Worm (Caenorhabditis elegans): ENCODE results near the gene srsx-16.

Gene srsx-16

DNA sequence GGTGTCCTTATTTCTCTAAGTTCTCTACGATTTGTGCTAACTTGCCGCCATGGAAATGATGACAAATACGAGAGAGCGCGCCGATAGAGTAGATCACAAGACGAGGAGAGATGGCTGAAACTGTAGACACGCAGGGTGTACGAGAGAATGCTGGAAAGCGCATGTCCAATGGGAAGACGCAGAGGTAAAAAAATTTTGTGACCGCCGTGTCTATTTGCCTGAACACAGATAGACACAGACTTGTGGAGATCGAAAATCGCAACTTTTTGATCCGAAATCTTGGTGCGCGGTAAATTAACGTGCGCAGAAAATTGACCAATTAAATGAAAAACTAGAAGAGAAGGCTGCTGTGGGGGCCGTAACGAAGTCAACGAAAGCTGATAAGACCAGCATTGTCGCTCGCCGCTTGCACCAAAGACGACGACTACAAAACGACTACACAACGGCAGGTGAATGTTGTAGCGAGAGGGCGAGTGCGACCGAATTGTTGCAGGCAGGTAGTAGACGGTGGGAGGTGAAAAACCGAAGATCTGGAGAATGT, 37.7 kb upstream of the srsx-16 start (continued):
- TF ChIP-seq snu-23 (GFP tag; optimal IDR thresholded peaks at IDR 0.05) (peak; percentile 93), nhr-19 (GFP tag; conservative IDR thresholded peaks at IDR 0.05) (peak; percentile 80), aly-2 (tag; optimal IDR thresholded peaks at IDR 0.05) (no peak), unc-62 (GFP tag; optimal IDR thresholded peaks at IDR 0.05) (no peak), fkh-8 (tag; optimal IDR thresholded peaks at IDR 0.05) (peak; percentile 83), hlh-17 (GFP tag; optimal IDR thresholded peaks at IDR 0.05; ENCODE audit: borderline replicate concordance) (no peak), nhr-11 (tag; optimal IDR thresholded peaks at IDR 0.05) (peak; percentile 67)

DNA sequence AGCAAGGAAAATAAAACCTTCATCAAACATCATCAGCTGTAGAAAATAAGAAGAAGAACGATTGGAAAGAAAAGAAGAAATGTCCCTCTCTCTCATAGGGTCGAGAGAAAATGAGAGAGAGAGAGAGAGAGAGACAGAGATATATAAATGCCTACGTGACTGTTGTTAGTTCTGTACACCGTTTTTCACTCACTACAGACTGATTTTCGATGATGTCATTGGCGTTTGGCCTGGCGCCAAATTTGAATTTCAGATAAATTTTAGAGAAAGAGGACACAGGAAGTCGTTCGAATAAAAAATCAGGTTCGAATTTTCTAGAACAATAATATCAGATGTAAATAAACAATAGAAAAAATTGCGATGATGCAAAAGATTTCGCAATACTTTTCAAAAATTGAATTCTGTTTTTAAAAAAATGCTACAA, 36.4 kb upstream of the srsx-16 start:
- no peak for TF ChIP-seq unc-130 (tag; optimal IDR thresholded peaks at IDR 0.05)
- TF ChIP-seq nhr-19 (GFP tag; conservative IDR thresholded peaks at IDR 0.05), result peak; percentile 60
- TF ChIP-seq nhr-85 (tag), result peak; percentile 95
- no peak for TF ChIP-seq fkh-8 (tag; optimal IDR thresholded peaks at IDR 0.05)
- TF ChIP-seq egl-13 (tag; optimal IDR thresholded peaks at IDR 0.05), result no peak
- TF ChIP-seq ces-1 (GFP tag; optimal IDR thresholded peaks at IDR 0.05), result no peak
- TF ChIP-seq efl-3 (GFP tag; optimal IDR thresholded peaks at IDR 0.05), result no peak
- no peak for TF ChIP-seq fkh-10 (GFP tag; optimal IDR thresholded peaks at IDR 0.05)
- no peak for TF ChIP-seq aly-2 (tag; optimal IDR thresholded peaks at IDR 0.05)
- TF ChIP-seq zag-1 (tag; optimal IDR thresholded peaks at IDR 0.05), result no peak
- TF ChIP-seq mef-2 (tag; optimal IDR thresholded peaks at IDR 0.05), result no peak
- peak; percentile 80 for TF ChIP-seq mep-1 (tag; optimal IDR thresholded peaks at IDR 0.05)
- no peak for TF ChIP-seq vab-15 (tag; optimal IDR thresholded peaks at IDR 0.05)
- TF ChIP-seq nhr-12 (tag; optimal IDR thresholded peaks at IDR 0.05), result no peak
- TF ChIP-seq lin-13 (GFP tag; optimal IDR thresholded peaks at IDR 0.05), result peak; percentile 47
- TF ChIP-seq swsn-7 (tag; optimal IDR thresholded peaks at IDR 0.05), result peak; percentile 32
- TF ChIP-seq tlp-1 (tag; optimal IDR thresholded peaks at IDR 0.05), result no peak
- no peak for TF ChIP-seq hpl-2 (GFP tag; optimal IDR thresholded peaks at IDR 0.05)
- peak; percentile 59 for TF ChIP-seq blmp-1 (tag; optimal IDR thresholded peaks at IDR 0.05)
- TF ChIP-seq elt-2 (tag; optimal IDR thresholded peaks at IDR 0.05), result no peak
- peak; percentile 79 for TF ChIP-seq snu-23 (GFP tag; optimal IDR thresholded peaks at IDR 0.05)
- TF ChIP-seq efl-1 (optimal IDR thresholded peaks at IDR 0.05), result peak; percentile 30 to 70
- TF ChIP-seq efl-1 (GFP tag; optimal IDR thresholded peaks at IDR 0.05 in 1 of 2), result peak; percentile 74 to 98
- peak; percentile 26 for TF ChIP-seq irx-1 (tag; optimal IDR thresholded peaks at IDR 0.05)
- TF ChIP-seq zip-4 (GFP tag; optimal IDR thresholded peaks at IDR 0.05), result peak; percentile 83
- TF ChIP-seq sptf-1 (tag; optimal IDR thresholded peaks at IDR 0.05), result no peak
- no peak for TF ChIP-seq fos-1 (tag; optimal IDR thresholded peaks at IDR 0.05)
- TF ChIP-seq pqm-1 (tag; optimal IDR thresholded peaks at IDR 0.05), result no peak
- TF ChIP-seq aha-1 (tag; optimal IDR thresholded peaks at IDR 0.05), result peak; percentile 93
- TF ChIP-seq nhr-47 (tag; optimal IDR thresholded peaks at IDR 0.05), result peak; percentile 34
- TF ChIP-seq sup-37 (GFP tag; optimal IDR thresholded peaks at IDR 0.05), result no peak
- peak in 2 of 6 experiments; percentile 81 to 82 for TF ChIP-seq elt-3 (tag; optimal IDR thresholded peaks at IDR 0.05)
- TF ChIP-seq lin-15B (tag; optimal IDR thresholded peaks at IDR 0.05), result peak; percentile 72
- TF ChIP-seq nhr-28 (tag; optimal IDR thresholded peaks at IDR 0.05), result peak; percentile 31
- no peak for TF ChIP-seq unc-98 (GFP tag; IDR thresholded peaks at IDR 0.05)
- TF ChIP-seq jun-1 (tag; optimal IDR thresholded peaks at IDR 0.05), result peak; percentile 55
- TF ChIP-seq xbp-1 (tag; optimal IDR thresholded peaks at IDR 0.05), result peak; percentile 39
- TF ChIP-seq grh-1 (GFP tag; IDR thresholded peaks at IDR 0.05), result peak; percentile 48; the same call in 1 of the 2 replicates
- TF ChIP-seq ceh-63 (GFP tag; optimal IDR thresholded peaks at IDR 0.05), result no peak
- TF ChIP-seq nhr-77 (tag; optimal IDR thresholded peaks at IDR 0.05), result peak; percentile 51
- TF ChIP-seq alr-1 (tag; optimal IDR thresholded peaks at IDR 0.05; ENCODE audit: borderline replicate concordance), result no peak
- no peak for TF ChIP-seq skn-1 (tag; optimal IDR thresholded peaks at IDR 0.05)
- TF ChIP-seq C16A3.4 (tag; optimal IDR thresholded peaks at IDR 0.05), result peak; percentile 41
- no peak for TF ChIP-seq nhr-11 (tag; optimal IDR thresholded peaks at IDR 0.05)
- TF ChIP-seq ceh-82 (tag; optimal IDR thresholded peaks at IDR 0.05), result peak in 2 of 3 experiments; percentile 37 to 54
- no peak for TF ChIP-seq lin-39 (tag; optimal IDR thresholded peaks at IDR 0.05)
- TF ChIP-seq nhr-71 (tag; optimal IDR thresholded peaks at IDR 0.05), result peak; percentile 79
- TF ChIP-seq lsy-2 (tag; optimal IDR thresholded peaks at IDR 0.05), result peak; percentile 44 to 53
- peak; percentile 21 for TF ChIP-seq ztf-4 (tag; optimal IDR thresholded peaks at IDR 0.05)

Data from whole organism, L1 larva.